Fruit fly (Drosophila melanogaster): ENCODE data around the gene CG5916.

Gene CG5916

dm6 chr3R:16180476-16181070 is 33.7 kb downstream of the CG5916 start, which contains the start of gene CG8927 (continued):
- TF ChIP-seq Taf1 (GFP tag; IDR thresholded peaks at IDR 0.05) (no peak), stwl (tag; optimal IDR thresholded peaks at IDR 0.05) (peak; percentile 13), CTCF (GFP tag; optimal IDR thresholded peaks at IDR 0.05) (peak; percentile 80), btn (GFP tag; optimal IDR thresholded peaks at IDR 0.05) (no peak), CG13296 (GFP tag; optimal IDR thresholded peaks at IDR 0.05) (no peak), CG42726 (GFP tag; IDR thresholded peaks at IDR 0.05; ENCODE audit: partially characterized antibody) (no peak), vnd (GFP tag; IDR thresholded peaks at IDR 0.05; ENCODE audit: partially characterized antibody) (0 out of 3 replicates have a peak, but pooled peaks have one; percentile 28), TFAM (GFP tag; optimal IDR thresholded peaks at IDR 0.05) (no peak), CG7786 (GFP tag; optimal IDR thresholded peaks at IDR 0.05) (no peak), wdn (GFP tag; IDR thresholded peaks at IDR 0.05) (no peak), CG13624 (GFP tag; optimal IDR thresholded peaks at IDR 0.05) (no peak), vvl (GFP tag; IDR thresholded peaks at IDR 0.05) (peak; percentile 80), CG12104 (GFP tag; optimal IDR thresholded peaks at IDR 0.05) (no peak), Doc2 (GFP tag; IDR thresholded peaks at IDR 0.05) (no peak), CG5180 (GFP tag; optimal IDR thresholded peaks at IDR 0.05) (no peak), CG11247 (GFP tag; IDR thresholded peaks at IDR 0.05) (no peak), CG10431 (GFP tag; optimal IDR thresholded peaks at IDR 0.05) (no peak), B-H1 (GFP tag; IDR thresholded peaks at IDR 0.05) (no peak), chinmo (GFP tag; IDR thresholded peaks at IDR 0.05; ENCODE audit: partially characterized antibody) (0 out of 4 replicates have a peak, but pooled peaks have one; percentile 27), Hr3 (GFP tag; optimal IDR thresholded peaks at IDR 0.05) (no peak), Abd-B (GFP tag; optimal IDR thresholded peaks at IDR 0.05) (peak; percentile 18), CG3847 (GFP tag; IDR thresholded peaks at IDR 0.05) (0 out of 2 replicates have a peak, but pooled peaks have one; percentile 16), MTF-1 (GFP tag; optimal IDR thresholded peaks at IDR 0.05; ENCODE audit: borderline replicate concordance) (no peak), cwo (GFP tag; optimal IDR thresholded peaks at IDR 0.05) (no peak), Aef1 (GFP tag; IDR thresholded peaks at IDR 0.05) (no peak), Atf6 (GFP tag; IDR thresholded peaks at IDR 0.05) (no peak), HLHmδ (GFP tag; optimal IDR thresholded peaks at IDR 0.05) (no peak), E2f2 (GFP tag; IDR thresholded peaks at IDR 0.05) (peak; percentile 82), bcd (GFP tag; optimal IDR thresholded peaks at IDR 0.05) (no peak), salm (tag; optimal IDR thresholded peaks at IDR 0.05) (no peak), gro (GFP tag; optimal IDR thresholded peaks at IDR 0.05) (no peak), dimm (GFP tag; IDR thresholded peaks at IDR 0.05) (no peak), row (GFP tag; IDR thresholded peaks at IDR 0.05) (no peak), CG7357 (GFP tag; IDR thresholded peaks at IDR 0.05) (no peak), emc (GFP tag; optimal IDR thresholded peaks at IDR 0.05) (no peak), Dip3 (GFP tag; optimal IDR thresholded peaks at IDR 0.05) (no peak), Scr (GFP tag; IDR thresholded peaks at IDR 0.05; ENCODE audit: partially characterized antibody) (no peak), tin (GFP tag; optimal IDR thresholded peaks at IDR 0.05) (no peak), CG4282 (GFP tag; optimal IDR thresholded peaks at IDR 0.05) (no peak), CG11696 (GFP tag; IDR thresholded peaks at IDR 0.05) (no peak), sr (GFP tag; IDR thresholded peaks at IDR 0.05) (no peak), disco-r (GFP tag; optimal IDR thresholded peaks at IDR 0.05) (no peak), Myb (GFP tag; optimal IDR thresholded peaks at IDR 0.05) (peak; percentile 93), CG13287 (GFP tag; IDR thresholded peaks at IDR 0.05; ENCODE audit: partially characterized antibody) (peak; percentile 45; the same call in 1 of the 2 replicates), br (optimal IDR thresholded peaks at IDR 0.05) (no peak), CG12942 (GFP tag; optimal IDR thresholded peaks at IDR 0.05) (no peak), CG13775 (GFP tag; optimal IDR thresholded peaks at IDR 0.05) (no peak), ro (GFP tag; IDR thresholded peaks at IDR 0.05) (no peak), CG6175 (GFP tag; IDR thresholded peaks at IDR 0.05) (no peak), CG15696 (tag; optimal IDR thresholded peaks at IDR 0.05) (no peak), nau (GFP tag; optimal IDR thresholded peaks at IDR 0.05) (no peak), CG5953 (GFP tag; IDR thresholded peaks at IDR 0.05) (no peak)
